Fruit fly (Drosophila melanogaster) whole organism, embryonic: Measurements from ENCODE around the gene CG2865.

Source experiments
- Atf-2 ChIP-seq: fragments of 200-800 bp; sonication (Bioruptor generic); optimal IDR thresholded peaks from 2 replicates; lab custom pipeline; 2016; ENCODE audit warnings: missing biosample characterization, missing genetic modification characterization
- B-H2 ChIP-seq: fragments of 200-800 bp; sonication (Bioruptor generic); optimal IDR thresholded peaks from 2 replicates; lab custom pipeline; 2018; ENCODE audit warnings: missing biosample characterization, mild to moderate bottlenecking, missing genetic modification characterization
- Bteb2 ChIP-seq: fragments of 200-800 bp; sonication (Bioruptor generic); optimal IDR thresholded peaks from 2 replicates; lab custom pipeline; 2016; ENCODE audit warnings: missing biosample characterization, missing genetic modification characterization
- CG10654 ChIP-seq: fragments of 200-800 bp; sonication (Bioruptor generic); optimal IDR thresholded peaks from 2 replicates; lab custom pipeline; 2016; ENCODE audit warnings: missing biosample characterization, missing genetic modification characterization
- CG11696 ChIP-seq: fragments of 200-800 bp; sonication (Bioruptor generic); IDR thresholded peaks from 2 replicates; pipeline ENCODE4 v1.3.6; 2022; ENCODE audit warnings: missing biosample characterization, missing genetic modification characterization
- CG12071 ChIP-seq: fragments of 200-800 bp; sonication (Bioruptor generic); optimal IDR thresholded peaks from 3 replicates; lab custom pipeline; 2018; ENCODE audit warnings: missing biosample characterization, mild to moderate bottlenecking, missing genetic modification characterization
- CG14965 ChIP-seq: fragments of 200-800 bp; sonication (Bioruptor generic); optimal IDR thresholded peaks from 2 replicates; lab custom pipeline; 2016; ENCODE audit warnings: missing biosample characterization, missing genetic modification characterization, borderline replicate concordance
- CG1647 ChIP-seq: fragments of 200-800 bp; sonication (Bioruptor generic); optimal IDR thresholded peaks from 3 replicates; lab custom pipeline; 2016; ENCODE audit warnings: missing biosample characterization, missing genetic modification characterization
- CG18011 ChIP-seq: fragments of 200-800 bp; sonication (Bioruptor generic); optimal IDR thresholded peaks from 2 replicates; lab custom pipeline; 2017; ENCODE audit warnings: missing biosample characterization, missing genetic modification characterization, mild to moderate bottlenecking, moderate library complexity, missing genotype
- CG31388 ChIP-seq: fragments of 200-800 bp; sonication (Bioruptor generic); optimal IDR thresholded peaks from 2 replicates; lab custom pipeline; 2016; ENCODE audit warnings: missing biosample characterization, missing genetic modification characterization
- CG33557 ChIP-seq: fragments of 200-800 bp; sonication (Bioruptor generic); optimal IDR thresholded peaks from 2 replicates; lab custom pipeline; 2019; ENCODE audit warnings: missing biosample characterization, mild to moderate bottlenecking, missing genetic modification characterization, moderate library complexity
- CG5180 ChIP-seq: fragments of 200-800 bp; sonication (Bioruptor generic); optimal IDR thresholded peaks from 3 replicates; lab custom pipeline; 2017; ENCODE audit warnings: missing biosample characterization, missing genetic modification characterization, mild to moderate bottlenecking, moderate library complexity, missing genetic modification reagents
- CG6254 ChIP-seq: fragments of 200-800 bp; sonication (Bioruptor generic); optimal IDR thresholded peaks from 3 replicates; lab custom pipeline; 2017; ENCODE audit warnings: mild to moderate bottlenecking, missing biosample characterization, missing genetic modification reagents, missing genetic modification characterization
- CG6272 ChIP-seq: fragments of 200-800 bp; sonication (Bioruptor generic); IDR thresholded peaks from 2 replicates; pipeline ENCODE4 v1.3.6; 2022; ENCODE audit warnings: missing biosample characterization, missing genetic modification characterization
- CG6854 ChIP-seq: fragments of 200-800 bp; sonication (Bioruptor generic); optimal IDR thresholded peaks from 3 replicates; lab custom pipeline; 2017; ENCODE audit warnings: missing biosample characterization, mild to moderate bottlenecking, missing genetic modification characterization
- CG8359 ChIP-seq: fragments of 200-800 bp; sonication (Bioruptor generic); optimal IDR thresholded peaks from 2 replicates; lab custom pipeline; 2017; ENCODE audit warnings: missing biosample characterization, mild to moderate bottlenecking, missing genetic modification characterization, borderline replicate concordance
- CG9817 ChIP-seq: fragments of 200-800 bp; sonication (Bioruptor generic); optimal IDR thresholded peaks from 2 replicates; lab custom pipeline; 2018; ENCODE audit warnings: missing biosample characterization, mild to moderate bottlenecking, missing genetic modification characterization, moderate library complexity
- D ChIP-seq, 2 experiments: fragments of 200-800 bp in 1 of 2; fragments of >200 bp in 1 of 2; sonication (Bioruptor generic) in 1 of 2; optimal IDR thresholded peaks; 2 replicates in 1 of 2; 3 replicates in 1 of 2; lab custom pipeline; 2017; ENCODE audit warnings: mild to moderate bottlenecking in 1 of 2, missing biosample characterization in 1 of 2, missing genetic modification characterization in 1 of 2, missing genetic modification reagents in 1 of 2
- Dfd ChIP-seq, 2 experiments: fragments of >200 bp; optimal IDR thresholded peaks; 2 replicates each; lab custom pipeline; 2017; ENCODE audit warnings: missing biosample characterization in 2 of 2, missing genetic modification characterization in 2 of 2
- Doc3 ChIP-seq: fragments of 200-800 bp; sonication (Bioruptor generic); IDR thresholded peaks from 3 replicates; pipeline ENCODE4 v1.3.6; 2022; ENCODE audit warnings: missing biosample characterization, missing genetic modification characterization; ENCODE audit not compliant: partially characterized antibody
- Ets65A ChIP-seq: fragments of 200-800 bp; sonication (Bioruptor generic); peaks from one replicate; lab custom pipeline; 2016; ENCODE audit warnings: missing biosample characterization, missing genetic modification characterization
- HLH54F ChIP-seq: fragments of 200-800 bp; sonication (Bioruptor generic); optimal IDR thresholded peaks from 3 replicates; lab custom pipeline; 2016; ENCODE audit warnings: missing biosample characterization, missing genetic modification characterization
- Hr3 ChIP-seq: fragments of 200-800 bp; sonication (Bioruptor generic); optimal IDR thresholded peaks from 3 replicates; lab custom pipeline; 2016; ENCODE audit warnings: missing biosample characterization, missing genetic modification characterization
- Hr51 ChIP-seq, 2 experiments: fragments of 200-800 bp; sonication (Bioruptor generic); optimal IDR thresholded peaks; 2 replicates in 1 of 2; 3 replicates in 1 of 2; lab custom pipeline; 2016 to 2018; ENCODE audit warnings: missing biosample characterization in 2 of 2, missing genetic modification characterization in 2 of 2, mild to moderate bottlenecking in 1 of 2, moderate library complexity in 1 of 2
- Jarid2 ChIP-seq: fragments of 200-800 bp; sonication (Bioruptor generic); optimal IDR thresholded peaks from 3 replicates; lab custom pipeline; 2017; ENCODE audit warnings: mild to moderate bottlenecking, missing biosample characterization, missing genetic modification reagents, missing genetic modification characterization
- Sin3A ChIP-seq: fragments of >200 bp; optimal IDR thresholded peaks from 2 replicates; lab custom pipeline; 2018
- Tbp ChIP-seq: fragments of >200 bp; optimal IDR thresholded peaks from 2 replicates; lab custom pipeline; 2018; ENCODE audit warnings: missing biosample characterization, missing genetic modification characterization
- Usf ChIP-seq: fragments of 200-800 bp; sonication (Bioruptor generic); optimal IDR thresholded peaks from 2 replicates; lab custom pipeline; 2017; ENCODE audit warnings: missing genotype, missing biosample characterization, missing genetic modification characterization
- ac ChIP-seq: fragments of 200-800 bp; sonication (Bioruptor generic); optimal IDR thresholded peaks from 3 replicates; lab custom pipeline; 2017; ENCODE audit warnings: missing biosample characterization, mild to moderate bottlenecking, missing genetic modification characterization
- ash1 ChIP-seq: fragments of 200-800 bp; sonication (Bioruptor generic); optimal IDR thresholded peaks from 2 replicates; lab custom pipeline; 2018; ENCODE audit warnings: missing biosample characterization, mild to moderate bottlenecking, missing genetic modification characterization
- cas ChIP-seq: fragments of 200-800 bp; sonication (Bioruptor generic); IDR thresholded peaks from 2 replicates; pipeline ENCODE4 v1.3.6; 2022; ENCODE audit warnings: missing biosample characterization, missing genetic modification characterization
- chinmo ChIP-seq: fragments of 200-800 bp; sonication (Bioruptor generic); IDR thresholded peaks from 4 replicates; pipeline ENCODE4 v1.3.6; 2022; ENCODE audit warnings: missing biosample characterization, missing genetic modification characterization; ENCODE audit not compliant: partially characterized antibody
- fd102C ChIP-seq: fragments of 200-800 bp; sonication (Bioruptor generic); optimal IDR thresholded peaks from 2 replicates; lab custom pipeline; 2018; ENCODE audit warnings: missing biosample characterization, mild to moderate bottlenecking, missing genetic modification characterization, moderate library complexity
- fd3F ChIP-seq: fragments of 200-800 bp; sonication (Bioruptor generic); optimal IDR thresholded peaks from 2 replicates; lab custom pipeline; 2018; ENCODE audit warnings: missing biosample characterization, mild to moderate bottlenecking, missing genetic modification characterization, moderate library complexity
- gsb-n ChIP-seq: fragments of 200-800 bp; sonication (Bioruptor generic); optimal IDR thresholded peaks from 3 replicates; lab custom pipeline; 2018; ENCODE audit warnings: missing biosample characterization, mild to moderate bottlenecking, missing genetic modification characterization
- gt ChIP-seq: fragments of 200-800 bp; sonication (Bioruptor generic); IDR thresholded peaks from 2 replicates; pipeline ENCODE4 v1.3.6; 2022; ENCODE audit warnings: missing biosample characterization, missing genetic modification characterization
- h ChIP-seq: fragments of >200 bp; optimal IDR thresholded peaks from 2 replicates; lab custom pipeline; 2017
- inv ChIP-seq: fragments of 200-800 bp; sonication (Bioruptor generic); IDR thresholded peaks from 2 replicates; pipeline ENCODE4 v1.3.6; 2022; ENCODE audit warnings: missing biosample characterization, missing genetic modification characterization; ENCODE audit not compliant: partially characterized antibody
- maf-S ChIP-seq: fragments of 200-800 bp; sonication (Bioruptor generic); optimal IDR thresholded peaks from 2 replicates; lab custom pipeline; 2016; ENCODE audit warnings: missing biosample characterization, missing genetic modification characterization
- pan ChIP-seq, 4 experiments: fragments of >200 bp in 3 of 4; fragments of 200-800 bp in 1 of 4; sonication (Bioruptor generic) in 1 of 4; optimal IDR thresholded peaks in 3 of 4; IDR thresholded peaks in 1 of 4; 2 replicates each; pipeline versions ENCODE4 v1.3.6 to Lab custom; 2017 to 2022; ENCODE audit warnings: missing biosample characterization in 2 of 4, missing genetic modification characterization in 2 of 4, mixed read lengths in 1 of 4
- schlank ChIP-seq: fragments of 200-800 bp; sonication (Bioruptor generic); optimal IDR thresholded peaks from 2 replicates; lab custom pipeline; 2018; ENCODE audit warnings: missing biosample characterization, mild to moderate bottlenecking, missing genetic modification characterization
- sima ChIP-seq: fragments of 200-800 bp; sonication (Bioruptor generic); optimal IDR thresholded peaks from 2 replicates; lab custom pipeline; 2016; ENCODE audit warnings: missing biosample characterization, missing genetic modification characterization
- sug ChIP-seq: fragments of 200-800 bp; optimal IDR thresholded peaks from 2 replicates; lab custom pipeline; 2019; ENCODE audit warnings: missing biosample characterization, mild to moderate bottlenecking, missing genetic modification characterization, moderate library complexity
- tll ChIP-seq, 2 experiments: fragments of 200-800 bp in 1 of 2; fragments of >200 bp in 1 of 2; sonication (Bioruptor generic) in 1 of 2; optimal IDR thresholded peaks; 2 replicates each; lab custom pipeline; 2017 to 2019; ENCODE audit warnings: missing biosample characterization in 2 of 2, missing genetic modification characterization in 2 of 2, mild to moderate bottlenecking in 1 of 2, moderate library complexity in 1 of 2
- wor ChIP-seq: fragments of 200-800 bp; sonication (Bioruptor generic); IDR thresholded peaks from 2 replicates; pipeline ENCODE4 v1.3.6; 2022; ENCODE audit warnings: missing biosample characterization, missing genetic modification characterization
- yki ChIP-seq: fragments of >200 bp; optimal IDR thresholded peaks from 3 replicates; lab custom pipeline; 2018
- zen2 ChIP-seq: fragments of 200-800 bp; sonication (Bioruptor generic); IDR thresholded peaks from 3 replicates; pipeline ENCODE4 v1.3.6; 2022; ENCODE audit warnings: missing biosample characterization, missing genetic modification characterization; ENCODE audit not compliant: partially characterized antibody

CG2865 gene

dm6 chrX:2300293-2301068 lies 7.3 kb upstream of the CG2865 start (continued):
- TF ChIP-seq ash1 (peak; percentile 63), HLH54F (GFP tag; lab: Kevin White, UChicago) (peak; percentile 90), schlank (tag; lab: Kevin White, UChicago) (peak; percentile 94), zen2 (GFP tag; lab: Robert Waterston, UW) (no peak), CG9817 (tag; lab: Kevin White, UChicago) (peak; percentile 90), tll (GFP tag; optimal IDR thresholded peaks at IDR 0.05; lab: Kevin White, UChicago) (peak in 1 of 2 experiments; percentile 38), CG6272 (peak; percentile 93), Hr3 (peak; percentile 90), gt (peak; percentile 92), CG33557 (GFP tag; lab: Kevin White, UChicago) (peak; percentile 65), Sin3A (lab: Kevin White, UChicago) (no peak), Atf-2 (peak; percentile 89), gsb-n (tag; lab: Kevin White, UChicago) (peak; percentile 90), chinmo (GFP tag; lab: Robert Waterston, UW) (peak; percentile 74; the same call in 2 of the 4 replicates), cas (peak; percentile 82), Usf (GFP tag; lab: Kevin White, UChicago) (peak; percentile 90), inv (GFP tag; lab: Robert Waterston, UW) (no peak), sug (tag; lab: Kevin White, UChicago) (peak; percentile 76), wor (GFP tag; lab: Robert Waterston, UW) (peak; percentile 96), CG11696 (GFP tag; lab: Robert Waterston, UW) (peak; percentile 99), Tbp (no peak), CG14965 (GFP tag; lab: Kevin White, UChicago) (peak; percentile 58), CG18011 (GFP tag; lab: Kevin White, UChicago) (peak; percentile 80), CG1647 (GFP tag; lab: Kevin White, UChicago) (peak; percentile 83), Bteb2 (GFP tag; lab: Kevin White, UChicago) (peak; percentile 84), CG10654 (GFP tag; lab: Kevin White, UChicago) (peak; percentile 84), fd3F (GFP tag; lab: Kevin White, UChicago) (peak; percentile 94), Doc3 (GFP tag; lab: Robert Waterston, UW) (no peak), maf-S (peak; percentile 91), Hr51 (GFP tag; optimal IDR thresholded peaks at IDR 0.05; lab: Kevin White, UChicago) (peak; percentile 89 to 96), yki (lab: Kevin White, UChicago) (no peak), pan (optimal IDR thresholded peaks at IDR 0.05; lab: Kevin White, UChicago) (no peak), pan (GFP tag; optimal IDR thresholded peaks at IDR 0.05 in 1 of 2, IDR thresholded peaks at IDR 0.05 in 1 of 2) (peak in 1 of 2 experiments; percentile 98), CG8359 (peak; percentile 79), CG6254 (GFP tag; lab: Kevin White, UChicago) (peak; percentile 90), B-H2 (peak; percentile 19), CG12071 (GFP tag; lab: Kevin White, UChicago) (peak; percentile 97), ac (GFP tag; lab: Kevin White, UChicago) (peak; percentile 63), CG6854 (peak; percentile 90), Jarid2 (GFP tag; lab: Kevin White, UChicago) (peak; percentile 83), Dfd (GFP tag; optimal IDR thresholded peaks at IDR 0.05; lab: Kevin White, UChicago) (no peak), sima (GFP tag; lab: Kevin White, UChicago) (peak; percentile 70), D (optimal IDR thresholded peaks at IDR 0.05; lab: Kevin White, UChicago) (no peak), D (GFP tag; optimal IDR thresholded peaks at IDR 0.05; lab: Kevin White, UChicago) (peak; percentile 95), CG31388 (GFP tag; lab: Kevin White, UChicago) (peak; percentile 74), CG5180 (peak; percentile 87), Ets65A (peak; percentile 98), h (lab: Kevin White, UChicago) (no peak), fd102C (peak; percentile 69)
